Worm (Caenorhabditis elegans): ENCODE results near the gene cccp-1.

Gene cccp-1

ce11 chrIII:12434104-12434503 lies 38.6 kb upstream of the cccp-1 start, which contains the start of gene Y49E10.27 (continued):
- TF ChIP-seq lin-26 (GFP tag; IDR thresholded peaks at IDR 0.05) (no peak), ZK185.1 (tag; optimal IDR thresholded peaks at IDR 0.05; ENCODE audit: poor library complexity, severe bottlenecking) (no peak), sdz-38 (tag; optimal IDR thresholded peaks at IDR 0.05) (no peak), repo-1 (tag; optimal IDR thresholded peaks at IDR 0.05) (no peak), F22D6.2 (tag; optimal IDR thresholded peaks at IDR 0.05) (no peak)

- TF ChIP-seq sea-2 (GFP tag; IDR thresholded peaks at IDR 0.05), result no peak
- TF ChIP-seq nhr-27 (tag; optimal IDR thresholded peaks at IDR 0.05), result no peak
- TF ChIP-seq ztf-22 (GFP tag; optimal IDR thresholded peaks at IDR 0.05), result no peak
- no peak for TF ChIP-seq lin-26 (GFP tag; IDR thresholded peaks at IDR 0.05)
- no peak for TF ChIP-seq xnd-1 (tag; optimal IDR thresholded peaks at IDR 0.05)
- no peak for TF ChIP-seq nhr-90 (tag; optimal IDR thresholded peaks at IDR 0.05)
- no peak for TF ChIP-seq Y79H2A.3 (GFP tag; conservative IDR thresholded peaks at IDR 0.05)
Measured at ce11 chrIII:12436215-12436614, 36.5 kb upstream of the cccp-1 start, which contains the start of gene fbxa-218. fbxa-218 (plus strand) TSS chrIII:12436515.

- TF ChIP-seq snpc-1.3 (tag; optimal IDR thresholded peaks at IDR 0.05; ENCODE audit: insufficient read depth), result no peak
- TF ChIP-seq ceh-91 (GFP tag; IDR thresholded peaks at IDR 0.05), result no peak
- no peak for TF ChIP-seq somi-1 (GFP tag; optimal IDR thresholded peaks at IDR 0.05)
- no peak for TF ChIP-seq mel-28 (tag; optimal IDR thresholded peaks at IDR 0.05; ENCODE audit: borderline replicate concordance)
- TF ChIP-seq pbrm-1 (GFP tag; IDR thresholded peaks at IDR 0.05), result no peak
- TF ChIP-seq fkh-3 (tag; optimal IDR thresholded peaks at IDR 0.05), result no peak
- no peak for TF ChIP-seq nhr-179 (tag; optimal IDR thresholded peaks at IDR 0.05)
- TF ChIP-seq aptf-3 (GFP tag; IDR thresholded peaks at IDR 0.05), result no peak
- no peak for TF ChIP-seq Y56A3A.18 (GFP tag; IDR thresholded peaks at IDR 0.05)
- TF ChIP-seq Y53G8AR.9 (GFP tag; conservative IDR thresholded peaks at IDR 0.05), result no peak
- no peak for TF ChIP-seq tbp1 (GFP tag; optimal IDR thresholded peaks at IDR 0.05)
Measured at ce11 chrIII:12437020-12437419, 35.7 kb upstream of the cccp-1 start.

ce11 chrIII:12439056-12439455 lies 33.6 kb upstream of the cccp-1 start:
- TF ChIP-seq ceh-79 (tag; optimal IDR thresholded peaks at IDR 0.05) (no peak), zfh-2 (GFP tag; conservative IDR thresholded peaks at IDR 0.05) (peak; percentile 53; the same call in 1 of the 2 replicates), egrh-3 (GFP tag; IDR thresholded peaks at IDR 0.05) (peak; percentile 64; the same call in 1 of the 2 replicates)

- no peak for TF ChIP-seq ztf-3 (GFP tag; optimal IDR thresholded peaks at IDR 0.05)
- no peak for TF ChIP-seq lir-1 (GFP tag; conservative IDR thresholded peaks at IDR 0.05)
- no peak for TF ChIP-seq lin-54 (GFP tag; optimal IDR thresholded peaks at IDR 0.05)
- TF ChIP-seq madf-8 (GFP tag; conservative IDR thresholded peaks at IDR 0.05), result no peak
- no peak for TF ChIP-seq bed-1 (GFP tag; IDR thresholded peaks at IDR 0.05)
- TF ChIP-seq let-607 (tag; optimal IDR thresholded peaks at IDR 0.05), result no peak
- TF ChIP-seq atf-7 (tag; optimal IDR thresholded peaks at IDR 0.05), result no peak
- TF ChIP-seq tbx-9 (tag; optimal IDR thresholded peaks at IDR 0.05; ENCODE audit: borderline replicate concordance), result no peak
- TF ChIP-seq let-526 (GFP tag; IDR thresholded peaks at IDR 0.05), result no peak
- no peak for TF ChIP-seq bed-2 (GFP tag; IDR thresholded peaks at IDR 0.05)
- TF ChIP-seq ama-1 (optimal IDR thresholded peaks at IDR 0.05), result no peak
- no peak for TF ChIP-seq ama-1 (GFP tag; optimal IDR thresholded peaks at IDR 0.05)
Measured at ce11 chrIII:12443880-12444279, 28.8 kb upstream of the cccp-1 start.
